Worm (Caenorhabditis elegans) whole organism, L1 larva: Measurements from ENCODE around the gene R04B5.11.

ENCODE experiments used
- ama-1 ChIP-seq: fragments of 150-350 bp; optimal IDR thresholded peaks from 2 replicates; lab custom pipeline; 2014
- elt-3 ChIP-seq, 6 experiments: fragments of 150-350 bp in 1 of 6; sonication (generic microtip); optimal IDR thresholded peaks; 2 replicates each; lab custom pipeline; 2017 to 2018; ENCODE audit warnings: missing biosample characterization in 6 of 6, missing genetic modification characterization in 6 of 6, inconsistent platforms in 1 of 6
- jun-1 ChIP-seq: fragments of 150-350 bp; optimal IDR thresholded peaks from 2 replicates; lab custom pipeline; 2014; ENCODE audit warnings: missing biosample characterization, missing genetic modification reagents, missing genetic modification characterization
- lin-13 ChIP-seq: fragments of 150-350 bp; optimal IDR thresholded peaks from 2 replicates; lab custom pipeline; 2014; ENCODE audit warnings: missing biosample characterization, missing genetic modification reagents, missing genetic modification characterization
- lin-39 ChIP-seq: fragments of 150-350 bp; optimal IDR thresholded peaks from 2 replicates; lab custom pipeline; 2014; ENCODE audit warnings: missing biosample characterization, missing genetic modification reagents, missing genetic modification characterization
- nhr-11 ChIP-seq: fragments of 150-350 bp; optimal IDR thresholded peaks from 2 replicates; lab custom pipeline; 2014; ENCODE audit warnings: missing biosample characterization, missing genetic modification characterization
- nhr-19 ChIP-seq: fragments of 200-800 bp; sonication (Bioruptor generic); conservative IDR thresholded peaks from 2 replicates; pipeline ENCODE4 v1.3.6; 2022; ENCODE audit warnings: missing genetic modification characterization, missing compliant biosample characterization
- nhr-237 ChIP-seq: fragments of 150-350 bp; optimal IDR thresholded peaks from 2 replicates; lab custom pipeline; 2014; ENCODE audit warnings: missing biosample characterization, missing genetic modification characterization
- pag-3 ChIP-seq: sonication (generic microtip); optimal IDR thresholded peaks from 2 replicates; lab custom pipeline; 2017; ENCODE audit warnings: missing genetic modification characterization, mild to moderate bottlenecking, missing compliant biosample characterization, antibody characterized with exemption, borderline replicate concordance; ENCODE audit not compliant: insufficient read depth
- pax-3 ChIP-seq: fragments of 200-800 bp; sonication (Bioruptor generic); optimal IDR thresholded peaks from 2 replicates; lab custom pipeline; 2018; ENCODE audit warnings: mild to moderate bottlenecking, missing genetic modification characterization, moderate library complexity, missing compliant biosample characterization
- rnt-1 ChIP-seq: sonication (generic microtip); optimal IDR thresholded peaks from 2 replicates; lab custom pipeline; 2016; ENCODE audit warnings: mild to moderate bottlenecking, missing genetic modification characterization, moderate library complexity, missing compliant biosample characterization
- sox-4 ChIP-seq: sonication (generic microtip); optimal IDR thresholded peaks from 2 replicates; lab custom pipeline; 2016; ENCODE audit warnings: missing genetic modification characterization, missing compliant biosample characterization

DNA sequence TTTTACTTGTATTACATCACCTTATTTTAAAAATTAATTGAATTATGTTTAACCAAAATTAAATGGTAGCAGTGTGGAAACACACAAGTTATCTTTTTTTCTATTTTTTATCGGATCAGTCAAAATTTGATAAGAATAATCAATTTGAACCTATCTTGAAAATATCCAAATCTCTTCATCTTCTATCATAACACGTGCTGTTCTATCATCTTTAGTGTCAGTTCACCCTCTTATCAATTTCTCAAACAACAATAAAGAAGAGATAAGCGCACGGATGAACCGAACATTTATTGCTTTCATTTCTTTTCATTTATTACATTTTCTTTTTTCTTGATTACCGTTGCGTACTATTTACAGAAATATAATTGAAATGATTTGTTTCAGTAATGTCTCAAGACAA, 3.9 kb downstream of the R04B5.11 start, which contains the start of gene R04B5.5:
- TF ChIP-seq ama-1 (lab: Kevin White, UChicago) (no peak), jun-1 (tag; lab: Kevin White, UChicago) (no peak), elt-3 (tag; optimal IDR thresholded peaks at IDR 0.05; lab: Kevin White, UChicago) (peak in 5 of 6 experiments; percentile 83 to 97 (median 91)), pax-3 (no peak), nhr-19 (GFP tag; lab: Robert Waterston, UW) (peak; percentile 39), lin-39 (no peak), rnt-1 (no peak), nhr-11 (tag; lab: Kevin White, UChicago) (no peak), nhr-237 (tag; lab: Kevin White, UChicago) (no peak), pag-3 (tag; lab: Kevin White, UChicago) (no peak), sox-4 (tag; lab: Kevin White, UChicago) (no peak), lin-13 (GFP tag; lab: Kevin White, UChicago) (no peak)
